Worm (Caenorhabditis elegans): ENCODE results near the gene str-255.

DNA sequence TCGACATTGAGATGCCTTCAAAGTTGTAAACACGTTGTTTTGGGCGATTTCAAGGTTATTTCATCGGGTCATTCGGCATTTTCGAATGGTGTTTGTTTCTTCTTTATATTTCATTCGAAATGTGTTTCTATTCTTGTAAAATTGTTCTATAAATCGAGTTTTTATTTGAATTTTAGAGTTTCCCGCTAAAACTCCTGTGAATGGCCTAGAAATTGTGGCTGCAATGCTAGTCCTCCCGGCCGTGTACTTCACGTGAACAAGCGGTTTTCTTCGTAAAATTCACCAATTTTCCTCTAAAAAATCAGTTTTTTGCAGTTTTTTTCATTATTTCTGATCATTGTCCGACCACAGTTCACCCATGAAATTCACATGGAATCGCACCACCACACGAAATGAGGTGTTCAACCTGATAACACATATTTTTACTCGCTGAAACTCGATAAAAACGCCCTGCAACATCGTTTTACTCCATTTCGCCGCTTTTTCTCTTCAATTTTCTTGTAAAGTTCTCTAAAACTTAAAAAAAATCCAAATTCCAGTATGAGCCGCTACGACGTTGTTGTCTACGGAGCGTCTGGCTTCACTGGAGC lies 36.5 kb downstream of the str-255 start, which contains the start of gene ldp-1:
- no peak for TF ChIP-seq elt-3 (tag; optimal IDR thresholded peaks at IDR 0.05)
- TF ChIP-seq pqm-1 (tag; optimal IDR thresholded peaks at IDR 0.05) = peak; percentile 25
- no peak for TF ChIP-seq ama-1 (optimal IDR thresholded peaks at IDR 0.05)
- no peak for TF ChIP-seq lin-39 (tag; optimal IDR thresholded peaks at IDR 0.05)
- no peak for TF ChIP-seq zag-1 (tag; optimal IDR thresholded peaks at IDR 0.05)
